Worm (Caenorhabditis elegans) whole organism, mixed stage, embryonic: ENCODE measurements around the gene F44E7.4.

Source experiments
- cnd-1 ChIP-seq: fragments of 200-800 bp; sonication (Bioruptor generic); optimal IDR thresholded peaks from 2 replicates; lab custom pipeline; 2018; ENCODE audit warnings: mild to moderate bottlenecking, missing genetic modification characterization, missing compliant biosample characterization
- elt-3 ChIP-seq: fragments of 150-350 bp; optimal IDR thresholded peaks from 2 replicates; lab custom pipeline; 2014; ENCODE audit warnings: missing biosample characterization, missing genetic modification characterization
- mep-1 ChIP-seq: fragments of 150-350 bp; optimal IDR thresholded peaks from 2 replicates; lab custom pipeline; 2017; ENCODE audit warnings: missing biosample characterization, missing genetic modification reagents, missing genetic modification characterization, inconsistent platforms
- snpc-4 ChIP-seq: fragments of 150-350 bp; optimal IDR thresholded peaks from 2 replicates; lab custom pipeline; 2014; ENCODE audit warnings: missing biosample characterization, missing genetic modification characterization
- tbx-8 ChIP-seq: fragments of 200-800 bp; sonication (Bioruptor generic); optimal IDR thresholded peaks from 2 replicates; lab custom pipeline; 2018; ENCODE audit warnings: mild to moderate bottlenecking, missing genetic modification characterization, moderate library complexity, missing compliant biosample characterization

DNA sequence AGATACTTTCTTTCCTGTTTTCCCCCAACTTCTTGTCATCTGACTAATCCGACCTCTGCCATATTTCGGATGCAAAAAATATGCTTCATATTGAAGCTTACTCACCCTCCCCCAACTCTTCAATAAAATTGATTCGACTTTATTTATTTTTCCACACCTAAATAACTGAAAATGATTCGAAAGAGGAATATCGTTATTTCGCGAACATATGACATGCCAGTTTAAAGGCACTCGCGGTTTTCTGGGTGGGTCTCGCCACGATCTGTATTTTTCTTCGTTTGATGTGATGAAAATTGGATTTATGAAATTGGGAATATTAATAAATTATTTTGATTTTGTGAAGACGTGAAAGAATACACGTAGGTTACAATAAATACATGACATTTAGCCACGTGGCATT, 5.1 kb downstream of the F44E7.4 start, which contains the start of gene F44E7.3:
- TF ChIP-seq snpc-4 (tag; lab: Kevin White, UChicago): no peak
- TF ChIP-seq tbx-8 (GFP tag; lab: Kevin White, UChicago): no peak
- TF ChIP-seq mep-1 (tag; lab: Kevin White, UChicago): no peak
- no peak for TF ChIP-seq cnd-1 (tag; lab: Kevin White, UChicago)
- TF ChIP-seq elt-3 (tag; lab: Kevin White, UChicago): no peak
